Fruit fly (Drosophila melanogaster) whole organism, embryonic: Measurements from ENCODE around the gene CG11454.

Source experiments
- BtbVII ChIP-seq: fragments of 200-800 bp; sonication (Bioruptor generic); optimal IDR thresholded peaks from 3 replicates; lab custom pipeline; 2017; ENCODE audit warnings: missing biosample characterization, mild to moderate bottlenecking, missing genetic modification characterization
- CG10321 ChIP-seq: fragments of 200-800 bp; sonication (Bioruptor generic); IDR thresholded peaks from 2 replicates; pipeline ENCODE4 v1.3.6; 2022; ENCODE audit warnings: missing biosample characterization, missing genetic modification characterization
- CG12155 ChIP-seq: fragments of 200-800 bp; sonication (Bioruptor generic); optimal IDR thresholded peaks from 3 replicates; lab custom pipeline; 2016; ENCODE audit warnings: missing biosample characterization, missing genetic modification characterization
- CG12236 ChIP-seq: fragments of 200-800 bp; sonication (Bioruptor generic); optimal IDR thresholded peaks from 2 replicates; lab custom pipeline; 2016; ENCODE audit warnings: missing biosample characterization, missing genetic modification characterization
- CG1529 ChIP-seq: fragments of 200-800 bp; sonication (Bioruptor generic); optimal IDR thresholded peaks from 3 replicates; lab custom pipeline; 2018; ENCODE audit warnings: missing biosample characterization, missing genetic modification characterization
- CG15479 ChIP-seq: fragments of 200-800 bp; sonication (Bioruptor generic); optimal IDR thresholded peaks from 3 replicates; lab custom pipeline; 2019; ENCODE audit warnings: missing biosample characterization, mild to moderate bottlenecking, missing genetic modification characterization, moderate library complexity
- CG15514 ChIP-seq: fragments of 200-800 bp; sonication (Bioruptor generic); optimal IDR thresholded peaks from 3 replicates; lab custom pipeline; 2017; ENCODE audit warnings: missing biosample characterization, missing genetic modification characterization, mild to moderate bottlenecking, moderate library complexity, missing genetic modification reagents
- CG17186 ChIP-seq: fragments of 200-800 bp; sonication (Bioruptor generic); optimal IDR thresholded peaks from 3 replicates; lab custom pipeline; 2017; ENCODE audit warnings: missing biosample characterization, missing genetic modification reagents, missing genetic modification characterization
- CG18011 ChIP-seq: fragments of 200-800 bp; sonication (Bioruptor generic); optimal IDR thresholded peaks from 2 replicates; lab custom pipeline; 2017; ENCODE audit warnings: missing biosample characterization, missing genetic modification characterization, mild to moderate bottlenecking, moderate library complexity, missing genotype
- CG32772 ChIP-seq: fragments of 200-800 bp; sonication (Bioruptor generic); IDR thresholded peaks from 2 replicates; pipeline ENCODE4 v1.3.6; 2022; ENCODE audit warnings: missing biosample characterization, missing genetic modification characterization
- CG3281 ChIP-seq: fragments of 200-800 bp; sonication (Bioruptor generic); optimal IDR thresholded peaks from 3 replicates; lab custom pipeline; 2017; ENCODE audit warnings: missing biosample characterization, mild to moderate bottlenecking, missing genetic modification characterization
- CG34422 ChIP-seq: fragments of 200-800 bp; sonication (Bioruptor generic); IDR thresholded peaks from 3 replicates; pipeline ENCODE4 v1.3.6; 2022; ENCODE audit warnings: missing biosample characterization, missing genetic modification characterization
- CG3847 ChIP-seq: fragments of 200-800 bp; sonication (Bioruptor generic); IDR thresholded peaks from 2 replicates; pipeline ENCODE4 v1.3.6; 2022; ENCODE audit warnings: missing biosample characterization, missing genetic modification characterization
- CG4282 ChIP-seq: fragments of 200-800 bp; sonication (Bioruptor generic); optimal IDR thresholded peaks from 2 replicates; lab custom pipeline; 2016; ENCODE audit warnings: missing biosample characterization, missing genetic modification characterization
- CG4360 ChIP-seq: fragments of 200-800 bp; sonication (Bioruptor generic); IDR thresholded peaks from 2 replicates; pipeline ENCODE4 v1.3.6; 2022; ENCODE audit warnings: missing biosample characterization, missing genetic modification characterization
- CG7357 ChIP-seq: fragments of 200-800 bp; sonication (Bioruptor generic); IDR thresholded peaks from 3 replicates; pipeline ENCODE4 v1.3.6; 2022; ENCODE audit warnings: missing biosample characterization, missing genetic modification characterization
- CG7786 ChIP-seq: fragments of 200-800 bp; sonication (Bioruptor generic); optimal IDR thresholded peaks from 2 replicates; lab custom pipeline; 2016; ENCODE audit warnings: missing biosample characterization, missing genetic modification characterization
- CG7987 ChIP-seq: fragments of 200-800 bp; sonication (Bioruptor generic); optimal IDR thresholded peaks from 2 replicates; lab custom pipeline; 2018; ENCODE audit warnings: missing biosample characterization, mild to moderate bottlenecking, missing genetic modification characterization, moderate library complexity
- Deaf1 ChIP-seq: fragments of 200-800 bp; optimal IDR thresholded peaks from 3 replicates; lab custom pipeline; 2019; ENCODE audit warnings: missing biosample characterization, mild to moderate bottlenecking, missing genetic modification characterization, moderate library complexity
- Ets97D ChIP-seq: fragments of 200-800 bp; sonication (Bioruptor generic); optimal IDR thresholded peaks from 3 replicates; lab custom pipeline; 2016; ENCODE audit warnings: missing biosample characterization, missing genetic modification characterization
- Gug ChIP-seq: fragments of 200-800 bp; sonication (Bioruptor generic); IDR thresholded peaks from 4 replicates; pipeline ENCODE4 v1.3.6; 2022; ENCODE audit warnings: missing biosample characterization, missing genetic modification characterization
- Lhr ChIP-seq: fragments of 200-800 bp; sonication (Bioruptor generic); optimal IDR thresholded peaks from 3 replicates; lab custom pipeline; 2017; ENCODE audit warnings: mild to moderate bottlenecking, missing biosample characterization, missing genetic modification reagents, missing genetic modification characterization
- Lpt ChIP-seq: fragments of >200 bp; optimal IDR thresholded peaks from 2 replicates; lab custom pipeline; 2018; ENCODE audit warnings: missing biosample characterization, missing genetic modification characterization
- MESR4 ChIP-seq: fragments of 200-800 bp; sonication (Bioruptor generic); optimal IDR thresholded peaks from 2 replicates; lab custom pipeline; 2018; ENCODE audit warnings: missing biosample characterization, mild to moderate bottlenecking, missing genetic modification characterization, moderate library complexity
- NC2α ChIP-seq: fragments of 200-800 bp; sonication (Bioruptor generic); optimal IDR thresholded peaks from 2 replicates; lab custom pipeline; 2016; ENCODE audit warnings: missing biosample characterization, missing genetic modification characterization
- Neu2 ChIP-seq: fragments of 200-800 bp; sonication (Bioruptor generic); optimal IDR thresholded peaks from 3 replicates; lab custom pipeline; 2016; ENCODE audit warnings: missing biosample characterization, missing genetic modification characterization, borderline replicate concordance
- Nf-YA ChIP-seq: fragments of 200-800 bp; sonication (Bioruptor generic); IDR thresholded peaks from 2 replicates; pipeline ENCODE4 v1.3.6; 2022; ENCODE audit warnings: missing biosample characterization, missing genetic modification characterization
- Oaz ChIP-seq: fragments of 200-800 bp; sonication (Bioruptor generic); IDR thresholded peaks from 2 replicates; pipeline ENCODE4 v1.3.6; 2022; ENCODE audit warnings: missing biosample characterization, missing genetic modification characterization
- Scr ChIP-seq: fragments of 200-800 bp; sonication (Bioruptor generic); IDR thresholded peaks from 2 replicates; pipeline ENCODE4 v1.3.6; 2022; ENCODE audit warnings: missing biosample characterization, missing genetic modification characterization; ENCODE audit not compliant: partially characterized antibody
- Ssrp ChIP-seq: fragments of 200-800 bp; sonication (Bioruptor generic); optimal IDR thresholded peaks from 2 replicates; lab custom pipeline; 2018; ENCODE audit warnings: missing biosample characterization, mild to moderate bottlenecking, missing genetic modification characterization, moderate library complexity
- Taf1 ChIP-seq: fragments of 200-800 bp; sonication (Bioruptor generic); IDR thresholded peaks from 2 replicates; pipeline ENCODE4 v1.3.6; 2022; ENCODE audit warnings: missing biosample characterization, missing genetic modification characterization
- YL-1 ChIP-seq: fragments of 200-800 bp; sonication (Bioruptor generic); optimal IDR thresholded peaks from 3 replicates; lab custom pipeline; 2017; ENCODE audit warnings: missing biosample characterization, mild to moderate bottlenecking, missing genetic modification characterization
- ara ChIP-seq: fragments of 200-800 bp; sonication (Bioruptor generic); IDR thresholded peaks from 2 replicates; pipeline ENCODE4 v1.3.6; 2022; ENCODE audit warnings: missing biosample characterization, missing genetic modification characterization
- ase ChIP-seq: fragments of 200-800 bp; sonication (Bioruptor generic); IDR thresholded peaks from 3 replicates; pipeline ENCODE4 v1.3.6; 2022; ENCODE audit warnings: missing biosample characterization, missing genetic modification characterization
- chm ChIP-seq: fragments of 200-800 bp; sonication (Bioruptor generic); IDR thresholded peaks from 2 replicates; pipeline ENCODE4 v1.3.6; 2022; ENCODE audit warnings: missing biosample characterization, missing genetic modification characterization
- emc ChIP-seq: fragments of 200-800 bp; sonication (Bioruptor generic); optimal IDR thresholded peaks from 2 replicates; lab custom pipeline; 2016; ENCODE audit warnings: missing biosample characterization, missing genetic modification characterization
- fu2 ChIP-seq: fragments of 200-800 bp; sonication (Bioruptor generic); optimal IDR thresholded peaks from 2 replicates; lab custom pipeline; 2016; ENCODE audit warnings: missing biosample characterization, missing genetic modification characterization
- gce ChIP-seq: fragments of 200-800 bp; sonication (Bioruptor generic); IDR thresholded peaks from 3 replicates; pipeline ENCODE4 v1.3.6; 2022; ENCODE audit warnings: missing biosample characterization, missing genetic modification characterization
- kay ChIP-seq: fragments of 200-800 bp; sonication (Bioruptor generic); optimal IDR thresholded peaks from 2 replicates; lab custom pipeline; 2016; ENCODE audit warnings: missing biosample characterization, missing genetic modification characterization
- ken ChIP-seq: fragments of 200-800 bp; sonication (Bioruptor generic); IDR thresholded peaks from 3 replicates; pipeline ENCODE4 v1.3.6; 2022; ENCODE audit warnings: missing biosample characterization, missing genetic modification characterization
- lab ChIP-seq: fragments of 200-800 bp; sonication (Bioruptor generic); optimal IDR thresholded peaks from 3 replicates; lab custom pipeline; 2017; ENCODE audit warnings: missing biosample characterization, missing genetic modification characterization, mild to moderate bottlenecking, moderate library complexity, missing genetic modification reagents
- lilli ChIP-seq: fragments of 200-800 bp; sonication (Bioruptor generic); optimal IDR thresholded peaks from 3 replicates; lab custom pipeline; 2016; ENCODE audit warnings: missing biosample characterization, missing genetic modification characterization
- luna ChIP-seq: fragments of 200-800 bp; sonication (Bioruptor generic); optimal IDR thresholded peaks from 2 replicates; lab custom pipeline; 2016; ENCODE audit warnings: missing biosample characterization, missing genetic modification characterization
- mirr ChIP-seq: fragments of 200-800 bp; sonication (Bioruptor generic); optimal IDR thresholded peaks from 3 replicates; lab custom pipeline; 2018; ENCODE audit warnings: missing biosample characterization, mild to moderate bottlenecking, missing genetic modification characterization
- mld ChIP-seq: fragments of 200-800 bp; sonication (Bioruptor generic); IDR thresholded peaks from 3 replicates; pipeline ENCODE4 v1.3.6; 2022; ENCODE audit warnings: missing biosample characterization, missing genetic modification characterization; ENCODE audit not compliant: partially characterized antibody
- peb ChIP-seq: fragments of 200-800 bp; sonication (Bioruptor generic); IDR thresholded peaks from 2 replicates; pipeline ENCODE4 v1.3.6; 2022; ENCODE audit warnings: missing biosample characterization, missing genetic modification characterization
- pita ChIP-seq: fragments of 200-800 bp; sonication (Bioruptor generic); optimal IDR thresholded peaks from 2 replicates; lab custom pipeline; 2017; ENCODE audit warnings: missing biosample characterization, mild to moderate bottlenecking, missing genetic modification characterization
- pum ChIP-seq: fragments of 200-800 bp; sonication (Bioruptor generic); optimal IDR thresholded peaks from 2 replicates; lab custom pipeline; 2016; ENCODE audit warnings: missing biosample characterization, missing genetic modification characterization
- repo ChIP-seq: fragments of 200-800 bp; sonication (Bioruptor generic); optimal IDR thresholded peaks from 2 replicates; lab custom pipeline; 2016; ENCODE audit warnings: missing biosample characterization, missing genetic modification characterization
- slbo ChIP-seq: fragments of 200-800 bp; sonication (Bioruptor generic); IDR thresholded peaks from 2 replicates; pipeline ENCODE4 v1.3.6; 2022; ENCODE audit warnings: missing biosample characterization, missing genetic modification characterization
- so ChIP-seq: fragments of 200-800 bp; sonication (Bioruptor generic); IDR thresholded peaks from 3 replicates; pipeline ENCODE4 v1.3.6; 2022; ENCODE audit warnings: missing biosample characterization, missing genetic modification characterization
- zen2 ChIP-seq: fragments of 200-800 bp; sonication (Bioruptor generic); IDR thresholded peaks from 3 replicates; pipeline ENCODE4 v1.3.6; 2022; ENCODE audit warnings: missing biosample characterization, missing genetic modification characterization; ENCODE audit not compliant: partially characterized antibody

Gene CG11454

dm6 chr2L:158649-159257, 15.6 kb downstream of the CG11454 start, which contains the start of the genes CG33635 and spen (continued):
- TF ChIP-seq NC2α (GFP tag; lab: Kevin White, UChicago) (no peak), fu2 (GFP tag; lab: Kevin White, UChicago) (no peak), CG15479 (no peak), ken (no peak), peb (GFP tag; lab: Robert Waterston, UW) (no peak), gce (no peak), CG15514 (peak; percentile 76), Neu2 (GFP tag; lab: Kevin White, UChicago) (no peak), emc (GFP tag; lab: Kevin White, UChicago) (no peak), Lhr (GFP tag; lab: Kevin White, UChicago) (peak; percentile 77), luna (GFP tag; lab: Kevin White, UChicago) (no peak), mirr (GFP tag; lab: Kevin White, UChicago) (peak; percentile 80), CG7987 (GFP tag; lab: Kevin White, UChicago) (peak; percentile 58), CG12155 (peak; percentile 1), Scr (GFP tag; lab: Robert Waterston, UW) (no peak), CG10321 (no peak), CG7357 (GFP tag; lab: Robert Waterston, UW) (no peak), ara (no peak), lab (GFP tag; lab: Kevin White, UChicago) (peak; percentile 65), pita (GFP tag; lab: Kevin White, UChicago) (peak; percentile 62), CG7786 (no peak), slbo (GFP tag; lab: Robert Waterston, UW) (no peak), CG3281 (GFP tag; lab: Kevin White, UChicago) (peak; percentile 46), CG4282 (no peak), Ssrp (tag; lab: Kevin White, UChicago) (no peak), Deaf1 (tag; lab: Kevin White, UChicago) (peak; percentile 11), Lpt (no peak), CG4360 (GFP tag; lab: Robert Waterston, UW) (no peak), ase (no peak), Ets97D (GFP tag; lab: Kevin White, UChicago) (peak; percentile 72), so (GFP tag; lab: Robert Waterston, UW) (no peak), Taf1 (GFP tag; lab: Robert Waterston, UW) (no peak), zen2 (GFP tag; lab: Robert Waterston, UW) (no peak), Oaz (GFP tag; lab: Robert Waterston, UW) (no peak), CG34422 (no peak), Gug (GFP tag; lab: Robert Waterston, UW) (no peak), CG1529 (no peak), kay (no peak), repo (GFP tag; lab: Kevin White, UChicago) (no peak), CG32772 (GFP tag; lab: Robert Waterston, UW) (no peak), lilli (GFP tag; lab: Kevin White, UChicago) (peak; percentile 37), mld (GFP tag; lab: Robert Waterston, UW) (no peak), MESR4 (GFP tag; lab: Kevin White, UChicago) (peak; percentile 26), YL-1 (GFP tag; lab: Kevin White, UChicago) (no peak), CG18011 (GFP tag; lab: Kevin White, UChicago) (no peak), BtbVII (GFP tag; lab: Kevin White, UChicago) (peak; percentile 71), CG3847 (GFP tag; lab: Robert Waterston, UW) (no peak), chm (GFP tag; lab: Robert Waterston, UW) (no peak), Nf-YA (GFP tag; lab: Robert Waterston, UW) (no peak), CG17186 (GFP tag; lab: Kevin White, UChicago) (peak; percentile 97), pum (GFP tag; lab: Kevin White, UChicago) (no peak), CG12236 (no peak)
